Fruit fly (Drosophila melanogaster) whole organism, embryonic: ENCODE measurements around the gene Uba4.

Source experiments
- CG1233 ChIP-seq: fragments of 200-800 bp; sonication (Bioruptor generic); optimal IDR thresholded peaks from 4 replicates; lab custom pipeline; 2018; ENCODE audit warnings: missing biosample characterization, mild to moderate bottlenecking, missing genetic modification characterization
- CG13775 ChIP-seq: fragments of 200-800 bp; sonication (Bioruptor generic); optimal IDR thresholded peaks from 3 replicates; lab custom pipeline; 2017; ENCODE audit warnings: missing biosample characterization, mild to moderate bottlenecking, missing genetic modification characterization
- CG18764 ChIP-seq: fragments of 200-800 bp; sonication (Bioruptor generic); optimal IDR thresholded peaks from 3 replicates; lab custom pipeline; 2016; ENCODE audit warnings: missing biosample characterization, missing genetic modification characterization
- CG2202 ChIP-seq: fragments of 200-800 bp; sonication (Bioruptor generic); optimal IDR thresholded peaks from 2 replicates; lab custom pipeline; 2018; ENCODE audit warnings: missing biosample characterization, mild to moderate bottlenecking, missing genetic modification characterization
- CG30020 ChIP-seq: fragments of 200-800 bp; optimal IDR thresholded peaks from 2 replicates; lab custom pipeline; 2019; ENCODE audit warnings: missing biosample characterization, mild to moderate bottlenecking, missing genetic modification characterization, moderate library complexity
- CG30403 ChIP-seq: fragments of 200-800 bp; sonication (Bioruptor generic); optimal IDR thresholded peaks from 3 replicates; lab custom pipeline; 2016; ENCODE audit warnings: missing biosample characterization, missing genetic modification characterization
- CG31441 ChIP-seq: fragments of 200-800 bp; sonication (Bioruptor generic); IDR thresholded peaks from 2 replicates; pipeline ENCODE4 v1.3.6; 2022; ENCODE audit warnings: missing biosample characterization, missing genetic modification characterization
- CG33213 ChIP-seq: fragments of 200-800 bp; sonication (Bioruptor generic); optimal IDR thresholded peaks from 3 replicates; lab custom pipeline; 2016; ENCODE audit warnings: missing biosample characterization, missing genetic modification characterization
- CG3407 ChIP-seq: fragments of 200-800 bp; sonication (Bioruptor generic); optimal IDR thresholded peaks from 2 replicates; lab custom pipeline; 2018; ENCODE audit warnings: missing biosample characterization, mild to moderate bottlenecking, missing genetic modification characterization
- CG4617 ChIP-seq: fragments of 200-800 bp; sonication (Bioruptor generic); optimal IDR thresholded peaks from 3 replicates; lab custom pipeline; 2016; ENCODE audit warnings: missing biosample characterization, missing genetic modification characterization, borderline replicate concordance
- CG5245 ChIP-seq: fragments of 200-800 bp; sonication (Bioruptor generic); optimal IDR thresholded peaks from 3 replicates; lab custom pipeline; 2016; ENCODE audit warnings: missing biosample characterization, missing genetic modification characterization
- CG5953 ChIP-seq: fragments of 200-800 bp; sonication (Bioruptor generic); IDR thresholded peaks from 2 replicates; pipeline ENCODE4 v1.3.6; 2022; ENCODE audit warnings: missing biosample characterization, missing genetic modification characterization
- CG6813 ChIP-seq: fragments of 200-800 bp; sonication (Bioruptor generic); optimal IDR thresholded peaks from 2 replicates; lab custom pipeline; 2017; ENCODE audit warnings: missing biosample characterization, missing genetic modification characterization, mild to moderate bottlenecking, moderate library complexity, missing genetic modification reagents
- CG7987 ChIP-seq: fragments of 200-800 bp; sonication (Bioruptor generic); optimal IDR thresholded peaks from 2 replicates; lab custom pipeline; 2018; ENCODE audit warnings: missing biosample characterization, mild to moderate bottlenecking, missing genetic modification characterization, moderate library complexity
- CG9215 ChIP-seq: fragments of 200-800 bp; sonication (Bioruptor generic); IDR thresholded peaks from 2 replicates; pipeline ENCODE4 v1.3.6; 2022; ENCODE audit warnings: missing biosample characterization, missing genetic modification characterization
- D19B ChIP-seq: fragments of 200-800 bp; sonication (Bioruptor generic); optimal IDR thresholded peaks from 2 replicates; lab custom pipeline; 2017; ENCODE audit warnings: missing biosample characterization, mild to moderate bottlenecking, missing genetic modification characterization
- Elba2 ChIP-seq: fragments of 200-800 bp; sonication (Bioruptor generic); optimal IDR thresholded peaks from 3 replicates; lab custom pipeline; 2016; ENCODE audit warnings: missing biosample characterization, missing genetic modification characterization
- HLH4C ChIP-seq: fragments of 200-800 bp; sonication (Bioruptor generic); IDR thresholded peaks from 3 replicates; pipeline ENCODE4 v1.3.6; 2022; ENCODE audit warnings: missing biosample characterization, missing genetic modification characterization; ENCODE audit not compliant: partially characterized antibody
- Hr39 ChIP-seq: fragments of >200 bp; optimal IDR thresholded peaks from 2 replicates; lab custom pipeline; 2017
- Lpt ChIP-seq: fragments of >200 bp; optimal IDR thresholded peaks from 2 replicates; lab custom pipeline; 2018; ENCODE audit warnings: missing biosample characterization, missing genetic modification characterization
- Mad ChIP-seq: fragments of 200-800 bp; sonication (Bioruptor generic); optimal IDR thresholded peaks from 2 replicates; lab custom pipeline; 2016; ENCODE audit warnings: missing biosample characterization, missing genetic modification characterization
- Mrtf ChIP-seq: fragments of 200-800 bp; sonication (Bioruptor generic); IDR thresholded peaks from 3 replicates; pipeline ENCODE4 v1.3.6; 2022; ENCODE audit warnings: missing biosample characterization, missing genetic modification characterization
- Neu2 ChIP-seq: fragments of 200-800 bp; sonication (Bioruptor generic); optimal IDR thresholded peaks from 3 replicates; lab custom pipeline; 2016; ENCODE audit warnings: missing biosample characterization, missing genetic modification characterization, borderline replicate concordance
- Nf-YA ChIP-seq: fragments of 200-800 bp; sonication (Bioruptor generic); IDR thresholded peaks from 2 replicates; pipeline ENCODE4 v1.3.6; 2022; ENCODE audit warnings: missing biosample characterization, missing genetic modification characterization
- Poxn ChIP-seq: fragments of 200-800 bp; sonication (Bioruptor generic); IDR thresholded peaks from 2 replicates; pipeline ENCODE4 v1.3.6; 2022; ENCODE audit warnings: missing biosample characterization, missing genetic modification characterization
- Ptx1 ChIP-seq: fragments of 200-800 bp; sonication (Bioruptor generic); IDR thresholded peaks from 2 replicates; pipeline ENCODE4 v1.3.6; 2022; ENCODE audit warnings: missing biosample characterization, missing genetic modification characterization
- Ravus ChIP-seq: fragments of 200-800 bp; sonication (Bioruptor generic); IDR thresholded peaks from 2 replicates; pipeline ENCODE4 v1.3.6; 2022; ENCODE audit warnings: missing biosample characterization, missing genetic modification characterization
- Sin3A ChIP-seq: fragments of >200 bp; optimal IDR thresholded peaks from 2 replicates; lab custom pipeline; 2018
- Stat92E ChIP-seq, 3 experiments: fragments of >200 bp in 2 of 3; fragments of 200-800 bp in 1 of 3; sonication (Bioruptor generic) in 1 of 3; optimal IDR thresholded peaks; 2 replicates each; lab custom pipeline; 2017 to 2019; ENCODE audit warnings: missing biosample characterization in 3 of 3, missing genetic modification characterization in 3 of 3, mild to moderate bottlenecking in 1 of 3, moderate library complexity in 1 of 3
- Vsx1 ChIP-seq: fragments of 200-800 bp; sonication (Bioruptor generic); optimal IDR thresholded peaks from 2 replicates; lab custom pipeline; 2017; ENCODE audit warnings: missing biosample characterization, mild to moderate bottlenecking, missing genetic modification characterization, missing genetic modification reagents
- bbx ChIP-seq: fragments of 200-800 bp; sonication (Bioruptor generic); IDR thresholded peaks from 2 replicates; pipeline ENCODE4 v1.3.6; 2022; ENCODE audit warnings: missing biosample characterization, missing genetic modification characterization; ENCODE audit not compliant: partially characterized antibody
- bcd ChIP-seq: fragments of 200-800 bp; sonication (Bioruptor generic); optimal IDR thresholded peaks from 2 replicates; lab custom pipeline; 2017; ENCODE audit warnings: missing biosample characterization, mild to moderate bottlenecking, missing genetic modification characterization
- btn ChIP-seq: fragments of 200-800 bp; sonication (Bioruptor generic); optimal IDR thresholded peaks from 2 replicates; lab custom pipeline; 2016; ENCODE audit warnings: missing biosample characterization, missing genetic modification characterization
- cato ChIP-seq: fragments of 200-800 bp; sonication (Bioruptor generic); optimal IDR thresholded peaks from 2 replicates; lab custom pipeline; 2016; ENCODE audit warnings: missing biosample characterization, missing genetic modification characterization, borderline replicate concordance
- croc ChIP-seq: fragments of 200-800 bp; sonication (Bioruptor generic); conservative IDR thresholded peaks from 3 replicates; pipeline ENCODE4 v1.3.6; 2022; ENCODE audit warnings: missing biosample characterization, missing genetic modification characterization
- crp ChIP-seq, 2 experiments: fragments of 200-800 bp; sonication (Bioruptor generic); optimal IDR thresholded peaks; 2 replicates in 1 of 2; 3 replicates in 1 of 2; lab custom pipeline; 2017; ENCODE audit warnings: missing biosample characterization in 2 of 2, missing genetic modification characterization in 2 of 2, mild to moderate bottlenecking in 1 of 2, moderate library complexity in 1 of 2
- da ChIP-seq: fragments of 200-800 bp; sonication (Bioruptor generic); optimal IDR thresholded peaks from 2 replicates; lab custom pipeline; 2016; ENCODE audit warnings: missing biosample characterization, missing genetic modification characterization
- dysf ChIP-seq: fragments of 200-800 bp; sonication (Bioruptor generic); IDR thresholded peaks from 3 replicates; pipeline ENCODE4 v1.3.6; 2022; ENCODE audit warnings: missing biosample characterization, missing genetic modification characterization
- ewg ChIP-seq: fragments of 200-800 bp; sonication (Bioruptor generic); optimal IDR thresholded peaks from 3 replicates; lab custom pipeline; 2017; ENCODE audit warnings: mild to moderate bottlenecking, missing biosample characterization, missing genetic modification reagents, missing genetic modification characterization
- gro ChIP-seq: fragments of 200-800 bp; sonication (Bioruptor generic); optimal IDR thresholded peaks from 2 replicates; lab custom pipeline; 2016; ENCODE audit warnings: missing biosample characterization, missing genetic modification characterization
- ind ChIP-seq: fragments of 200-800 bp; sonication (Bioruptor generic); optimal IDR thresholded peaks from 3 replicates; lab custom pipeline; 2016; ENCODE audit warnings: missing biosample characterization, missing genetic modification characterization
- jing ChIP-seq: fragments of 200-800 bp; sonication (Bioruptor generic); optimal IDR thresholded peaks from 2 replicates; lab custom pipeline; 2018; ENCODE audit warnings: missing biosample characterization, mild to moderate bottlenecking, missing genetic modification characterization
- kni ChIP-seq: fragments of 200-800 bp; sonication (Bioruptor generic); optimal IDR thresholded peaks from 3 replicates; lab custom pipeline; 2017; ENCODE audit warnings: mild to moderate bottlenecking, missing biosample characterization, missing genetic modification reagents, missing genetic modification characterization
- pros ChIP-seq: fragments of 200-800 bp; sonication (Bioruptor generic); optimal IDR thresholded peaks from 3 replicates; lab custom pipeline; 2019; ENCODE audit warnings: missing biosample characterization, mild to moderate bottlenecking, missing genetic modification characterization, moderate library complexity
- ro ChIP-seq: fragments of 200-800 bp; sonication (Bioruptor generic); IDR thresholded peaks from 2 replicates; pipeline ENCODE4 v1.3.6; 2022; ENCODE audit warnings: missing biosample characterization, missing genetic modification characterization
- row ChIP-seq: fragments of 200-800 bp; sonication (Bioruptor generic); IDR thresholded peaks from 3 replicates; pipeline ENCODE4 v1.3.6; 2022; ENCODE audit warnings: missing biosample characterization, missing genetic modification characterization
- ttk ChIP-seq: fragments of 200-800 bp; sonication (Bioruptor generic); IDR thresholded peaks from 2 replicates; pipeline ENCODE4 v2.1.2; 2022; ENCODE audit warnings: missing biosample characterization, missing genetic modification characterization
- vnd ChIP-seq: fragments of 200-800 bp; sonication (Bioruptor generic); IDR thresholded peaks from 3 replicates; pipeline ENCODE4 v1.3.6; 2022; ENCODE audit warnings: missing biosample characterization, missing genetic modification characterization; ENCODE audit not compliant: partially characterized antibody
- z ChIP-seq: fragments of 200-800 bp; sonication (Bioruptor generic); IDR thresholded peaks from 3 replicates; pipeline ENCODE4 v1.3.6; 2022; ENCODE audit warnings: missing biosample characterization, missing genetic modification characterization

Gene Uba4

dm6 chr2L:8541469-8542233 is 24.4 kb downstream of the Uba4 start, which contains the start of gene Sema1a (continued):
- TF ChIP-seq CG33213 (GFP tag; lab: Kevin White, UChicago) (peak; percentile 25), CG7987 (GFP tag; lab: Kevin White, UChicago) (peak; percentile 43), CG1233 (GFP tag; lab: Kevin White, UChicago) (peak; percentile 28), CG3407 (GFP tag; lab: Kevin White, UChicago) (no peak), Ravus (GFP tag; lab: Robert Waterston, UW) (peak; percentile 30), ewg (GFP tag; lab: Kevin White, UChicago) (peak; percentile 70), dysf (GFP tag; lab: Robert Waterston, UW) (peak; percentile 69; the same call in 2 of the 3 replicates), Sin3A (lab: Kevin White, UChicago) (no peak), Stat92E (GFP tag; optimal IDR thresholded peaks at IDR 0.05; lab: Kevin White, UChicago) (peak in 1 of 3 experiments; percentile 73), Ptx1 (GFP tag; lab: Robert Waterston, UW) (peak; percentile 68), row (GFP tag; lab: Robert Waterston, UW) (peak; percentile 92), Poxn (GFP tag; lab: Robert Waterston, UW) (peak; percentile 67; the same call in 1 of the 2 replicates), Elba2 (peak; percentile 97), CG6813 (GFP tag; lab: Kevin White, UChicago) (no peak), pros (GFP tag; lab: Kevin White, UChicago) (no peak), jing (no peak), z (GFP tag; lab: Robert Waterston, UW) (no peak), bbx (GFP tag; lab: Robert Waterston, UW) (peak; percentile 95), CG9215 (no peak), Mad (no peak), gro (GFP tag; lab: Kevin White, UChicago) (peak; percentile 25), ind (GFP tag; lab: Kevin White, UChicago) (peak; percentile 51), CG31441 (GFP tag; lab: Robert Waterston, UW) (peak; percentile 51; the same call in 1 of the 2 replicates), Lpt (no peak), ttk (GFP tag; lab: Robert Waterston, UW) (no peak; the same call in 1 of the 2 replicates), CG18764 (no peak), CG30020 (tag; lab: Kevin White, UChicago) (peak; percentile 31), Nf-YA (GFP tag; lab: Robert Waterston, UW) (peak; percentile 66; the same call in 1 of the 2 replicates), ro (GFP tag; lab: Robert Waterston, UW) (no peak), kni (GFP tag; lab: Kevin White, UChicago) (no peak), CG2202 (tag; lab: Kevin White, UChicago) (peak; percentile 31), da (GFP tag; lab: Kevin White, UChicago) (peak; percentile 25), Mrtf (GFP tag; lab: Robert Waterston, UW) (no peak; the same call in 2 of the 3 replicates), bcd (GFP tag; lab: Kevin White, UChicago) (peak; percentile 61), croc (GFP tag; lab: Robert Waterston, UW) (peak; percentile 33; the same call in 2 of the 3 replicates), vnd (peak; percentile 54; the same call in 2 of the 3 replicates), Vsx1 (no peak), crp (GFP tag; optimal IDR thresholded peaks at IDR 0.05; lab: Kevin White, UChicago) (no peak), CG30403 (peak; percentile 61), btn (GFP tag; lab: Kevin White, UChicago) (no peak), CG5953 (GFP tag; lab: Robert Waterston, UW) (0 out of 2 replicates have a peak, but pooled peaks have one; percentile 52), D19B (peak; percentile 97), Neu2 (GFP tag; lab: Kevin White, UChicago) (no peak), HLH4C (GFP tag; lab: Robert Waterston, UW) (peak; percentile 83), CG4617 (GFP tag; lab: Kevin White, UChicago) (no peak), Hr39 (lab: Kevin White, UChicago) (no peak), cato (peak; percentile 43), CG5245 (peak; percentile 11), CG13775 (peak; percentile 66)
